Fruit fly (Drosophila melanogaster) whole organism, embryonic: ENCODE data around the gene RhoGEF4.

ENCODE experiments used
- Atf6 ChIP-seq: fragments of 200-800 bp; sonication (Bioruptor generic); IDR thresholded peaks from 2 replicates; pipeline ENCODE4 v1.3.6; 2022; ENCODE audit warnings: missing biosample characterization, missing genetic modification characterization
- CG10366 ChIP-seq: fragments of 200-800 bp; sonication (Bioruptor generic); IDR thresholded peaks from 2 replicates; pipeline ENCODE4 v1.3.6; 2022; ENCODE audit warnings: missing biosample characterization, missing genetic modification characterization
- CG10654 ChIP-seq: fragments of 200-800 bp; sonication (Bioruptor generic); optimal IDR thresholded peaks from 2 replicates; lab custom pipeline; 2016; ENCODE audit warnings: missing biosample characterization, missing genetic modification characterization
- CG10979 ChIP-seq: fragments of 200-800 bp; sonication (Bioruptor generic); optimal IDR thresholded peaks from 2 replicates; lab custom pipeline; 2018; ENCODE audit warnings: missing biosample characterization, mild to moderate bottlenecking, missing genetic modification characterization, moderate library complexity
- CG11085 ChIP-seq: fragments of 200-800 bp; sonication (Bioruptor generic); IDR thresholded peaks from 2 replicates; pipeline ENCODE4 v1.3.6; 2022; ENCODE audit warnings: missing biosample characterization, missing genetic modification characterization
- CG11247 ChIP-seq: fragments of 200-800 bp; sonication (Bioruptor generic); IDR thresholded peaks from 2 replicates; pipeline ENCODE4 v1.3.6; 2022; ENCODE audit warnings: missing biosample characterization, missing genetic modification characterization
- CG11398 ChIP-seq: fragments of 200-800 bp; sonication (Bioruptor generic); optimal IDR thresholded peaks from 2 replicates; lab custom pipeline; 2016; ENCODE audit warnings: missing biosample characterization, missing genetic modification characterization
- CG11560 ChIP-seq: fragments of 200-800 bp; sonication (Bioruptor generic); IDR thresholded peaks from 3 replicates; pipeline ENCODE4 v1.3.6; 2022; ENCODE audit warnings: missing biosample characterization, missing genetic modification characterization
- CG12104 ChIP-seq: fragments of 200-800 bp; sonication (Bioruptor generic); optimal IDR thresholded peaks from 3 replicates; lab custom pipeline; 2016; ENCODE audit warnings: missing biosample characterization, missing genetic modification characterization
- CG1529 ChIP-seq: fragments of 200-800 bp; sonication (Bioruptor generic); optimal IDR thresholded peaks from 3 replicates; lab custom pipeline; 2018; ENCODE audit warnings: missing biosample characterization, missing genetic modification characterization
- CG17186 ChIP-seq: fragments of 200-800 bp; sonication (Bioruptor generic); optimal IDR thresholded peaks from 3 replicates; lab custom pipeline; 2017; ENCODE audit warnings: missing biosample characterization, missing genetic modification reagents, missing genetic modification characterization
- CG17359 ChIP-seq: fragments of 200-800 bp; sonication (Bioruptor generic); optimal IDR thresholded peaks from 3 replicates; lab custom pipeline; 2018; ENCODE audit warnings: missing biosample characterization, mild to moderate bottlenecking, missing genetic modification characterization, moderate library complexity
- CG33557 ChIP-seq: fragments of 200-800 bp; sonication (Bioruptor generic); optimal IDR thresholded peaks from 2 replicates; lab custom pipeline; 2019; ENCODE audit warnings: missing biosample characterization, mild to moderate bottlenecking, missing genetic modification characterization, moderate library complexity
- CG3847 ChIP-seq: fragments of 200-800 bp; sonication (Bioruptor generic); IDR thresholded peaks from 2 replicates; pipeline ENCODE4 v1.3.6; 2022; ENCODE audit warnings: missing biosample characterization, missing genetic modification characterization
- CG42726 ChIP-seq: fragments of 200-800 bp; sonication (Bioruptor generic); IDR thresholded peaks from 2 replicates; pipeline ENCODE4 v1.3.6; 2022; ENCODE audit warnings: missing biosample characterization, missing genetic modification characterization; ENCODE audit not compliant: partially characterized antibody
- CG4360 ChIP-seq: fragments of 200-800 bp; sonication (Bioruptor generic); IDR thresholded peaks from 2 replicates; pipeline ENCODE4 v1.3.6; 2022; ENCODE audit warnings: missing biosample characterization, missing genetic modification characterization
- CG5953 ChIP-seq: fragments of 200-800 bp; sonication (Bioruptor generic); IDR thresholded peaks from 2 replicates; pipeline ENCODE4 v1.3.6; 2022; ENCODE audit warnings: missing biosample characterization, missing genetic modification characterization
- CG8924 ChIP-seq: fragments of 200-800 bp; optimal IDR thresholded peaks from 3 replicates; lab custom pipeline; 2019; ENCODE audit warnings: missing biosample characterization, mild to moderate bottlenecking, missing genetic modification characterization, moderate library complexity
- CG9817 ChIP-seq: fragments of 200-800 bp; sonication (Bioruptor generic); optimal IDR thresholded peaks from 2 replicates; lab custom pipeline; 2018; ENCODE audit warnings: missing biosample characterization, mild to moderate bottlenecking, missing genetic modification characterization, moderate library complexity
- D ChIP-seq, 2 experiments: fragments of 200-800 bp in 1 of 2; fragments of >200 bp in 1 of 2; sonication (Bioruptor generic) in 1 of 2; optimal IDR thresholded peaks; 2 replicates in 1 of 2; 3 replicates in 1 of 2; lab custom pipeline; 2017; ENCODE audit warnings: mild to moderate bottlenecking in 1 of 2, missing biosample characterization in 1 of 2, missing genetic modification characterization in 1 of 2, missing genetic modification reagents in 1 of 2
- D19A ChIP-seq: fragments of 200-800 bp; optimal IDR thresholded peaks from 3 replicates; lab custom pipeline; 2019; ENCODE audit warnings: missing biosample characterization, mild to moderate bottlenecking, missing genetic modification characterization, moderate library complexity
- Eip74EF ChIP-seq, 2 experiments: fragments of 200-800 bp in 1 of 2; fragments of >200 bp in 1 of 2; sonication (Bioruptor generic) in 1 of 2; optimal IDR thresholded peaks; 2 replicates each; lab custom pipeline; 2017 to 2019; ENCODE audit warnings: missing biosample characterization in 2 of 2, missing genetic modification characterization in 2 of 2, mild to moderate bottlenecking in 1 of 2, moderate library complexity in 1 of 2
- Elba2 ChIP-seq: fragments of 200-800 bp; sonication (Bioruptor generic); optimal IDR thresholded peaks from 3 replicates; lab custom pipeline; 2016; ENCODE audit warnings: missing biosample characterization, missing genetic modification characterization
- Gug ChIP-seq: fragments of 200-800 bp; sonication (Bioruptor generic); IDR thresholded peaks from 4 replicates; pipeline ENCODE4 v1.3.6; 2022; ENCODE audit warnings: missing biosample characterization, missing genetic modification characterization
- NFAT ChIP-seq: fragments of 200-800 bp; sonication (Bioruptor generic); IDR thresholded peaks from 2 replicates; pipeline ENCODE4 v1.3.6; 2022; ENCODE audit warnings: missing biosample characterization, missing genetic modification characterization
- Tbp ChIP-seq: fragments of >200 bp; optimal IDR thresholded peaks from 2 replicates; lab custom pipeline; 2018; ENCODE audit warnings: missing biosample characterization, missing genetic modification characterization
- Vsx1 ChIP-seq: fragments of 200-800 bp; sonication (Bioruptor generic); optimal IDR thresholded peaks from 2 replicates; lab custom pipeline; 2017; ENCODE audit warnings: missing biosample characterization, mild to moderate bottlenecking, missing genetic modification characterization, missing genetic modification reagents
- amos ChIP-seq: fragments of 200-800 bp; sonication (Bioruptor generic); IDR thresholded peaks from 2 replicates; pipeline ENCODE4 v1.3.6; 2022; ENCODE audit warnings: missing biosample characterization, missing genetic modification characterization; ENCODE audit not compliant: partially characterized antibody
- bbx ChIP-seq: fragments of 200-800 bp; sonication (Bioruptor generic); IDR thresholded peaks from 2 replicates; pipeline ENCODE4 v1.3.6; 2022; ENCODE audit warnings: missing biosample characterization, missing genetic modification characterization; ENCODE audit not compliant: partially characterized antibody
- cato ChIP-seq: fragments of 200-800 bp; sonication (Bioruptor generic); optimal IDR thresholded peaks from 2 replicates; lab custom pipeline; 2016; ENCODE audit warnings: missing biosample characterization, missing genetic modification characterization, borderline replicate concordance
- da ChIP-seq: fragments of 200-800 bp; sonication (Bioruptor generic); optimal IDR thresholded peaks from 2 replicates; lab custom pipeline; 2016; ENCODE audit warnings: missing biosample characterization, missing genetic modification characterization
- fd3F ChIP-seq: fragments of 200-800 bp; sonication (Bioruptor generic); optimal IDR thresholded peaks from 2 replicates; lab custom pipeline; 2018; ENCODE audit warnings: missing biosample characterization, mild to moderate bottlenecking, missing genetic modification characterization, moderate library complexity
- gem ChIP-seq: fragments of 200-800 bp; sonication (Bioruptor generic); optimal IDR thresholded peaks from 2 replicates; lab custom pipeline; 2019; ENCODE audit warnings: missing biosample characterization, mild to moderate bottlenecking, missing genetic modification characterization, moderate library complexity
- ham ChIP-seq: fragments of 200-800 bp; sonication (Bioruptor generic); IDR thresholded peaks from 2 replicates; pipeline ENCODE4 v1.3.6; 2022; ENCODE audit warnings: missing biosample characterization, missing genetic modification characterization
- jing ChIP-seq: fragments of 200-800 bp; sonication (Bioruptor generic); optimal IDR thresholded peaks from 2 replicates; lab custom pipeline; 2018; ENCODE audit warnings: missing biosample characterization, mild to moderate bottlenecking, missing genetic modification characterization
- ken ChIP-seq: fragments of 200-800 bp; sonication (Bioruptor generic); IDR thresholded peaks from 3 replicates; pipeline ENCODE4 v1.3.6; 2022; ENCODE audit warnings: missing biosample characterization, missing genetic modification characterization
- kni ChIP-seq: fragments of 200-800 bp; sonication (Bioruptor generic); optimal IDR thresholded peaks from 3 replicates; lab custom pipeline; 2017; ENCODE audit warnings: mild to moderate bottlenecking, missing biosample characterization, missing genetic modification reagents, missing genetic modification characterization
- lola ChIP-seq, 3 experiments: fragments of >200 bp in 2 of 3; fragments of 200-800 bp in 1 of 3; sonication (Bioruptor generic) in 1 of 3; optimal IDR thresholded peaks; 2 replicates each; lab custom pipeline; 2017 to 2019; ENCODE audit warnings: missing biosample characterization in 3 of 3, missing genetic modification characterization in 3 of 3, mild to moderate bottlenecking in 1 of 3, moderate library complexity in 1 of 3
- luna ChIP-seq: fragments of 200-800 bp; sonication (Bioruptor generic); optimal IDR thresholded peaks from 2 replicates; lab custom pipeline; 2016; ENCODE audit warnings: missing biosample characterization, missing genetic modification characterization
- nau ChIP-seq: fragments of 200-800 bp; sonication (Bioruptor generic); optimal IDR thresholded peaks from 3 replicates; lab custom pipeline; 2017; ENCODE audit warnings: missing biosample characterization, mild to moderate bottlenecking, missing genetic modification characterization, missing genetic modification reagents
- peb ChIP-seq: fragments of 200-800 bp; sonication (Bioruptor generic); IDR thresholded peaks from 2 replicates; pipeline ENCODE4 v1.3.6; 2022; ENCODE audit warnings: missing biosample characterization, missing genetic modification characterization
- pnt ChIP-seq: fragments of 200-800 bp; sonication (Bioruptor generic); optimal IDR thresholded peaks from 3 replicates; lab custom pipeline; 2016; ENCODE audit warnings: missing biosample characterization, missing genetic modification characterization
- sisA ChIP-seq: fragments of 200-800 bp; sonication (Bioruptor generic); IDR thresholded peaks from 2 replicates; pipeline ENCODE4 v1.3.6; 2022; ENCODE audit warnings: missing biosample characterization, missing genetic modification characterization
- sna ChIP-seq: fragments of 200-800 bp; sonication (Bioruptor generic); IDR thresholded peaks from 2 replicates; pipeline ENCODE4 v1.3.6; 2022; ENCODE audit warnings: missing biosample characterization, missing genetic modification characterization; ENCODE audit not compliant: partially characterized antibody
- so ChIP-seq: fragments of 200-800 bp; sonication (Bioruptor generic); IDR thresholded peaks from 3 replicates; pipeline ENCODE4 v1.3.6; 2022; ENCODE audit warnings: missing biosample characterization, missing genetic modification characterization
- sug ChIP-seq: fragments of 200-800 bp; optimal IDR thresholded peaks from 2 replicates; lab custom pipeline; 2019; ENCODE audit warnings: missing biosample characterization, mild to moderate bottlenecking, missing genetic modification characterization, moderate library complexity
- trh ChIP-seq: fragments of 200-800 bp; sonication (Bioruptor generic); optimal IDR thresholded peaks from 2 replicates; lab custom pipeline; 2016; ENCODE audit warnings: missing biosample characterization, missing genetic modification characterization
- tup ChIP-seq: fragments of 200-800 bp; sonication (Bioruptor generic); optimal IDR thresholded peaks from 2 replicates; lab custom pipeline; 2016; ENCODE audit warnings: missing biosample characterization, mild to moderate bottlenecking, missing genetic modification characterization, moderate library complexity

RhoGEF4 gene

dm6 chr3L:7347984-7348631 lies 24.9 kb upstream of the RhoGEF4 start, which contains the start of the genes Srp19 and qm (continued):
- TF ChIP-seq ham (GFP tag; lab: Robert Waterston, UW) (no peak), CG10654 (peak; percentile 15), Atf6 (GFP tag; lab: Robert Waterston, UW) (peak; percentile 64), CG5953 (GFP tag; lab: Robert Waterston, UW) (no peak), Elba2 (GFP tag; lab: Kevin White, UChicago) (peak; percentile 19), so (GFP tag; lab: Robert Waterston, UW) (peak; percentile 55; the same call in 2 of the 3 replicates), da (no peak), gem (peak; percentile 76), luna (peak; percentile 17), cato (GFP tag; lab: Kevin White, UChicago) (peak; percentile 15), Gug (GFP tag; lab: Robert Waterston, UW) (peak; percentile 24; the same call in 1 of the 4 replicates), D19A (tag; lab: Kevin White, UChicago) (no peak), ken (GFP tag; lab: Robert Waterston, UW) (0 out of 3 replicates have a peak, but pooled peaks have one; percentile 58), CG3847 (GFP tag; lab: Robert Waterston, UW) (peak; percentile 57), pnt (GFP tag; lab: Kevin White, UChicago) (peak; percentile 61), CG42726 (GFP tag; lab: Robert Waterston, UW) (peak; percentile 70; the same call in 1 of the 2 replicates), CG12104 (peak; percentile 37), sug (peak; percentile 62), fd3F (no peak), amos (GFP tag; lab: Robert Waterston, UW) (peak; percentile 77), bbx (peak; percentile 83), CG11085 (0 out of 2 replicates have a peak, but pooled peaks have one; percentile 12), nau (GFP tag; lab: Kevin White, UChicago) (peak; percentile 29), Tbp (GFP tag; lab: Kevin White, UChicago) (no peak), CG17186 (no peak), CG8924 (tag; lab: Kevin White, UChicago) (peak; percentile 46), CG11560 (no peak), tup (GFP tag; lab: Kevin White, UChicago) (no peak), peb (GFP tag; lab: Robert Waterston, UW) (no peak), CG9817 (tag; lab: Kevin White, UChicago) (peak; percentile 75), lola (GFP tag; optimal IDR thresholded peaks at IDR 0.05; lab: Kevin White, UChicago) (peak in 1 of 3 experiments; percentile 13), CG10366 (no peak; the same call in 1 of the 2 replicates), D (optimal IDR thresholded peaks at IDR 0.05; lab: Kevin White, UChicago) (no peak), D (GFP tag; optimal IDR thresholded peaks at IDR 0.05; lab: Kevin White, UChicago) (peak; percentile 26), jing (GFP tag; lab: Kevin White, UChicago) (no peak), sna (GFP tag; lab: Robert Waterston, UW) (peak; percentile 78), CG17359 (tag; lab: Kevin White, UChicago) (no peak), kni (GFP tag; lab: Kevin White, UChicago) (peak; percentile 53), Vsx1 (GFP tag; lab: Kevin White, UChicago) (no peak), trh (GFP tag; lab: Kevin White, UChicago) (no peak), CG11398 (GFP tag; lab: Kevin White, UChicago) (no peak), CG11247 (GFP tag; lab: Robert Waterston, UW) (no peak; the same call in 1 of the 2 replicates), sisA (peak; percentile 46; the same call in 1 of the 2 replicates), CG33557 (GFP tag; lab: Kevin White, UChicago) (peak; percentile 22), NFAT (no peak), CG4360 (GFP tag; lab: Robert Waterston, UW) (peak; percentile 79), CG10979 (tag; lab: Kevin White, UChicago) (peak; percentile 27), CG1529 (GFP tag; lab: Kevin White, UChicago) (no peak), Eip74EF (GFP tag; optimal IDR thresholded peaks at IDR 0.05; lab: Kevin White, UChicago) (peak in 1 of 2 experiments; percentile 44)
